Worm (Caenorhabditis elegans): ENCODE measurements around the gene B0222.5.

The B0222.5 gene

ce11 chrV:9128562-9128961 lies 26.1 kb downstream of the B0222.5 start (continued):
- peak in 1 of 2 experiments; percentile 61 for TF ChIP-seq lsy-2 (tag; optimal IDR thresholded peaks at IDR 0.05)
- TF ChIP-seq efl-3 (GFP tag; optimal IDR thresholded peaks at IDR 0.05) = no peak
- no peak for TF ChIP-seq C16A3.4 (tag; optimal IDR thresholded peaks at IDR 0.05)
- TF ChIP-seq fkh-8 (tag; optimal IDR thresholded peaks at IDR 0.05) = peak; percentile 99
- TF ChIP-seq ets-5 (GFP tag; IDR thresholded peaks at IDR 0.05) = no peak
- TF ChIP-seq aha-1 (tag; optimal IDR thresholded peaks at IDR 0.05) = no peak
- no peak for TF ChIP-seq ces-1 (GFP tag; optimal IDR thresholded peaks at IDR 0.05)
- peak; percentile 22; the same call in 1 of the 2 replicates for TF ChIP-seq nhr-19 (GFP tag; conservative IDR thresholded peaks at IDR 0.05)
- TF ChIP-seq ceh-82 (tag; optimal IDR thresholded peaks at IDR 0.05) = peak; percentile 6 to 54 (median 43)
- TF ChIP-seq egl-27 (tag; optimal IDR thresholded peaks at IDR 0.05) = no peak
- TF ChIP-seq vab-15 (tag; optimal IDR thresholded peaks at IDR 0.05) = no peak
- no peak for TF ChIP-seq nhr-84 (tag; optimal IDR thresholded peaks at IDR 0.05)
- TF ChIP-seq nhr-77 (tag; optimal IDR thresholded peaks at IDR 0.05) = peak; percentile 50
- TF ChIP-seq fkh-10 (GFP tag; optimal IDR thresholded peaks at IDR 0.05) = peak; percentile 31
- TF ChIP-seq skn-1 (tag; optimal IDR thresholded peaks at IDR 0.05) = peak; percentile 11
- peak; percentile 40 for TF ChIP-seq jun-1 (tag; optimal IDR thresholded peaks at IDR 0.05)
- no peak for TF ChIP-seq tlp-1 (tag; optimal IDR thresholded peaks at IDR 0.05)
- peak; percentile 38 for TF ChIP-seq ztf-4 (tag; optimal IDR thresholded peaks at IDR 0.05)
- TF ChIP-seq pax-3 (tag; optimal IDR thresholded peaks at IDR 0.05) = peak; percentile 77
- TF ChIP-seq sup-37 (GFP tag; optimal IDR thresholded peaks at IDR 0.05) = no peak
- TF ChIP-seq pag-3 (tag; optimal IDR thresholded peaks at IDR 0.05; ENCODE audit: borderline replicate concordance, insufficient read depth) = peak; percentile 35
- peak; percentile 94 for TF ChIP-seq nhr-71 (tag; optimal IDR thresholded peaks at IDR 0.05)
- TF ChIP-seq rnt-1 (tag; optimal IDR thresholded peaks at IDR 0.05) = peak; percentile 55
- no peak for TF ChIP-seq C34B4.2 (tag; optimal IDR thresholded peaks at IDR 0.05)
- no peak for TF ChIP-seq zip-4 (GFP tag; optimal IDR thresholded peaks at IDR 0.05)
- TF ChIP-seq C04F5.9 (tag; optimal IDR thresholded peaks at IDR 0.05) = no peak
- TF ChIP-seq nhr-85 (tag) = no peak
- TF ChIP-seq nhr-237 (tag; optimal IDR thresholded peaks at IDR 0.05) = no peak
- TF ChIP-seq unc-86 (tag; optimal IDR thresholded peaks at IDR 0.05) = peak; percentile 91
- peak; percentile 76 for TF ChIP-seq egl-13 (tag; optimal IDR thresholded peaks at IDR 0.05)
- TF ChIP-seq elt-2 (tag; optimal IDR thresholded peaks at IDR 0.05) = no peak
- no peak for TF ChIP-seq nhr-28 (tag; optimal IDR thresholded peaks at IDR 0.05)
- TF ChIP-seq grh-1 (GFP tag; IDR thresholded peaks at IDR 0.05) = no peak
- TF ChIP-seq ztf-11 (tag; optimal IDR thresholded peaks at IDR 0.05) = no peak
- TF ChIP-seq fos-1 (tag; optimal IDR thresholded peaks at IDR 0.05) = peak; percentile 52
- peak; percentile 22 for TF ChIP-seq snpc-4 (tag; optimal IDR thresholded peaks at IDR 0.05)
- no peak for TF ChIP-seq mab-9 (GFP tag; IDR thresholded peaks at IDR 0.05)
- no peak for TF ChIP-seq aly-2 (tag; optimal IDR thresholded peaks at IDR 0.05)
- no peak for TF ChIP-seq unc-62 (GFP tag; optimal IDR thresholded peaks at IDR 0.05)
- TF ChIP-seq lin-39 (tag; optimal IDR thresholded peaks at IDR 0.05) = no peak
- no peak for TF ChIP-seq lin-15B (tag; optimal IDR thresholded peaks at IDR 0.05)
- TF ChIP-seq unc-130 (tag; optimal IDR thresholded peaks at IDR 0.05) = no peak
- peak; percentile 9 for TF ChIP-seq ceh-8 (GFP tag; optimal IDR thresholded peaks at IDR 0.05)
- no peak for TF ChIP-seq hpl-2 (GFP tag; optimal IDR thresholded peaks at IDR 0.05)
- TF ChIP-seq dpl-1 (GFP tag; optimal IDR thresholded peaks at IDR 0.05) = peak in 1 of 3 experiments; percentile 41
- TF ChIP-seq blmp-1 (tag; optimal IDR thresholded peaks at IDR 0.05) = no peak
- no peak for TF ChIP-seq nhr-90 (tag; optimal IDR thresholded peaks at IDR 0.05; ENCODE audit: poor library complexity)
- peak; percentile 54 for TF ChIP-seq snu-23 (GFP tag; optimal IDR thresholded peaks at IDR 0.05)

All from whole organism, L1 larva.